Worm (Caenorhabditis elegans): ENCODE results near the gene aakg-5.
A peak's percentile ranks its signal among the peaks of the same experiment; 100 is the strongest.

aakg-5 gene

ce11 chrII:9990812-9991211 is 15.9 kb upstream of the aakg-5 start, which contains the start of gene lec-3:
Gene lec-3 (plus strand): TSS chrII:9991112.
- no peak for TF ChIP-seq pes-1 (GFP tag; IDR thresholded peaks at IDR 0.05)
- TF ChIP-seq sea-1 (GFP tag; conservative IDR thresholded peaks at IDR 0.05), result no peak
- TF ChIP-seq tra-4 (tag; optimal IDR thresholded peaks at IDR 0.05), result no peak
- no peak for TF ChIP-seq ceh-13 (GFP tag; optimal IDR thresholded peaks at IDR 0.05)
- TF ChIP-seq hnd-1 (tag; optimal IDR thresholded peaks at IDR 0.05), result no peak
- TF ChIP-seq scrt-1 (GFP tag; IDR thresholded peaks at IDR 0.05), result no peak
- TF ChIP-seq hmg-4 (GFP tag; optimal IDR thresholded peaks at IDR 0.05), result no peak
- TF ChIP-seq B0310.2 (tag; optimal IDR thresholded peaks at IDR 0.05), result no peak
- TF ChIP-seq F13C5.2 (tag; optimal IDR thresholded peaks at IDR 0.05), result no peak
- no peak for TF ChIP-seq aly-1 (tag; optimal IDR thresholded peaks at IDR 0.05)
- TF ChIP-seq tbx-37 (GFP tag; conservative IDR thresholded peaks at IDR 0.05), result no peak
- TF ChIP-seq ceh-36 (tag; optimal IDR thresholded peaks at IDR 0.05), result no peak
- TF ChIP-seq ets-7 (tag; optimal IDR thresholded peaks at IDR 0.05), result no peak
- no peak for TF ChIP-seq ama-1 (optimal IDR thresholded peaks at IDR 0.05)

- TF ChIP-seq ama-1 (optimal IDR thresholded peaks at IDR 0.05) (no peak), ceh-36 (tag; optimal IDR thresholded peaks at IDR 0.05) (no peak), aly-1 (tag; optimal IDR thresholded peaks at IDR 0.05) (no peak), ceh-13 (GFP tag; optimal IDR thresholded peaks at IDR 0.05) (no peak), tbx-11 (GFP tag; IDR thresholded peaks at IDR 0.05) (no peak), F13C5.2 (tag; optimal IDR thresholded peaks at IDR 0.05) (no peak), sea-1 (GFP tag; conservative IDR thresholded peaks at IDR 0.05) (no peak), tra-4 (tag; optimal IDR thresholded peaks at IDR 0.05) (no peak), hnd-1 (tag; optimal IDR thresholded peaks at IDR 0.05) (no peak), ets-7 (tag; optimal IDR thresholded peaks at IDR 0.05) (no peak), pes-1 (GFP tag; IDR thresholded peaks at IDR 0.05) (no peak)
Observed at ce11 chrII:9989533-9989932, 14.6 kb upstream of the aakg-5 start.

ce11 chrII:9988620-9989019 is 13.7 kb upstream of the aakg-5 start:
- no peak for TF ChIP-seq F13C5.2 (tag; optimal IDR thresholded peaks at IDR 0.05)
- TF ChIP-seq pes-1 (GFP tag; IDR thresholded peaks at IDR 0.05), result no peak
- TF ChIP-seq scrt-1 (GFP tag; IDR thresholded peaks at IDR 0.05), result no peak
- no peak for TF ChIP-seq B0310.2 (tag; optimal IDR thresholded peaks at IDR 0.05)
- no peak for TF ChIP-seq hmg-4 (GFP tag; optimal IDR thresholded peaks at IDR 0.05)
- TF ChIP-seq ceh-13 (GFP tag; optimal IDR thresholded peaks at IDR 0.05), result no peak
- no peak for TF ChIP-seq ceh-36 (tag; optimal IDR thresholded peaks at IDR 0.05)
- TF ChIP-seq tbx-37 (GFP tag; conservative IDR thresholded peaks at IDR 0.05), result no peak
- TF ChIP-seq tbx-11 (GFP tag; IDR thresholded peaks at IDR 0.05), result no peak

- no peak for TF ChIP-seq tbx-11 (GFP tag; IDR thresholded peaks at IDR 0.05)
- TF ChIP-seq ama-1 (optimal IDR thresholded peaks at IDR 0.05), result no peak
- no peak for TF ChIP-seq ets-7 (tag; optimal IDR thresholded peaks at IDR 0.05)
- TF ChIP-seq B0310.2 (tag; optimal IDR thresholded peaks at IDR 0.05), result no peak
- TF ChIP-seq scrt-1 (GFP tag; IDR thresholded peaks at IDR 0.05), result no peak
- TF ChIP-seq flt-1 (GFP tag; IDR thresholded peaks at IDR 0.05), result no peak
- no peak for TF ChIP-seq tra-4 (tag; optimal IDR thresholded peaks at IDR 0.05)
- TF ChIP-seq hmbx-1 (tag; optimal IDR thresholded peaks at IDR 0.05), result no peak
- TF ChIP-seq aly-1 (tag; optimal IDR thresholded peaks at IDR 0.05), result no peak
- no peak for TF ChIP-seq ceh-36 (tag; optimal IDR thresholded peaks at IDR 0.05)
- TF ChIP-seq hnd-1 (tag; optimal IDR thresholded peaks at IDR 0.05), result no peak
- no peak for TF ChIP-seq pes-1 (GFP tag; IDR thresholded peaks at IDR 0.05)
- TF ChIP-seq sea-1 (GFP tag; conservative IDR thresholded peaks at IDR 0.05), result no peak
- TF ChIP-seq F13C5.2 (tag; optimal IDR thresholded peaks at IDR 0.05), result no peak
Observed at ce11 chrII:9986635-9987575, 12.0 kb upstream of the aakg-5 start.

- TF ChIP-seq F13C5.2 (tag; optimal IDR thresholded peaks at IDR 0.05) (peak; percentile 49), hmg-4 (GFP tag; optimal IDR thresholded peaks at IDR 0.05) (peak; percentile 47), flt-1 (GFP tag; IDR thresholded peaks at IDR 0.05) (no peak), aly-1 (tag; optimal IDR thresholded peaks at IDR 0.05) (no peak)
Observed at ce11 chrII:9984866-9985336, 10.0 kb upstream of the aakg-5 start.

- no peak for TF ChIP-seq ceh-36 (tag; optimal IDR thresholded peaks at IDR 0.05)
Observed at ce11 chrII:9982437-9982836, 7.5 kb upstream of the aakg-5 start.

- TF ChIP-seq tbx-37 (GFP tag; conservative IDR thresholded peaks at IDR 0.05), result no peak
Observed at ce11 chrII:9981760-9982159, 6.8 kb upstream of the aakg-5 start, which contains the start of gene sdz-38. Gene sdz-38 (minus strand): TSS chrII:9981860.

- TF ChIP-seq pes-1 (GFP tag; IDR thresholded peaks at IDR 0.05), result no peak
- no peak for TF ChIP-seq hnd-1 (tag; optimal IDR thresholded peaks at IDR 0.05)
- no peak for TF ChIP-seq F13C5.2 (tag; optimal IDR thresholded peaks at IDR 0.05)
Observed at ce11 chrII:9980077-9980631, 5.2 kb upstream of the aakg-5 start, which contains the start of gene ZK892.6. Gene ZK892.6 (minus strand): TSS chrII:9980127.

All from whole organism, early embryonic.